Fruit fly (Drosophila melanogaster): ENCODE measurements around the gene Dnaaf4.
A peak's percentile ranks its signal among the peaks of the same experiment; 100 is the strongest.

Dnaaf4 gene

DNA sequence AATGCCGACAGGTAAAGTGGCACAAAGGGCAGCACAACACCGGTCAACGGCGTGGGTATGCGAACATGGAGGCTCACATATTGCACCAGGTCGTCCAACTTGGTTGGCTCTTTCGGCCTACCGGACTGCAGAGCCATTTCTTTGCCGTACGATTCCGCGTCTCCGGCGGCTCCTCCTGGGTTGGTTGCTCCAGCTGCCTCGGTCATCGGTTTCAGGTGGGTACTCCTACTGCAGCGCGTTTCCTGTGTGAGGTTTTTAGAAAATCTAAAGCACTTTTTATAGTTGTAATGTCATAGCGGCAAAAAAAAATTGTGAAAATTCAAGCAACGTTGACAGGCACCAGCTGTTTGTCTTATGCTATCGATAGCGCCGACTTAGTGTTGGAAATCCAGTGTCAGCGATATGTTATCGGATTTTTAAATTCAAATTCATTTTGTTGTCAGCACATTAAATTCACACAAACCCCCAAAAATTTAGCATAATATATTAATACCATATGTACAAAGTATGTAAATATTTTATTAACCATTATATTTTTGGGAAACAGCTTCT is 1.5 kb downstream of the Dnaaf4 start, which contains the start of gene CG6230:
TSS of gene CG6230 (minus strand) at position 354 of the 552 bp plus-strand sequence.
- no peak for TF ChIP-seq CG5204 (GFP tag; optimal IDR thresholded peaks at IDR 0.05)
- TF ChIP-seq Mnt (GFP tag; optimal IDR thresholded peaks at IDR 0.05): peak; percentile 9
- no peak for TF ChIP-seq ovo (GFP tag; optimal IDR thresholded peaks at IDR 0.05)
- no peak for TF ChIP-seq cic (GFP tag; optimal IDR thresholded peaks at IDR 0.05)
- TF ChIP-seq cnc (optimal IDR thresholded peaks at IDR 0.05): no peak
- peak; percentile 1 for TF ChIP-seq tj (GFP tag; optimal IDR thresholded peaks at IDR 0.05)
- no peak for TF ChIP-seq kay (GFP tag; ENCODE audit: borderline replicate concordance)
- TF ChIP-seq CG7101 (tag; optimal IDR thresholded peaks at IDR 0.05): no peak
- TF ChIP-seq bab1 (GFP tag; optimal IDR thresholded peaks at IDR 0.05): peak; percentile 22
- peak; percentile 3 for TF ChIP-seq CG14711 (tag; optimal IDR thresholded peaks at IDR 0.05)

DNA sequence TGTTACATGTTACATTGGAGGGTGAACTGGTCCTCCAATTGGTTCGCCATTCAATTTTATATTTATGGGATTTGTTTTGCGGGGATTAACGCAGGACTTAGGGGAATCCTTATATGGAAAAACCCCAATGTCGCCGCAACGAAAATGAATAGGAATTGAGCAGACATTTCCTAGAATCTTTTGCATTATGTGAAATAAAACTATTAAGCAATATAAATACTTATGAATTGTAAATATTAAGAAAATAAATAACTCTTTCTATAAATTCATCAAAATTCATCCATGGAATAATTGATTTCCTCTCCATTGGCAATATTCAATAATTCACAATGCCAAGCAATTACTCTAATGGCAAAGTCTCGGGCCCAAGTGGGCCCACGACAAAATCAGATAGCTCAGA is 7.8 kb downstream of the Dnaaf4 start, which contains the start of gene Gr32a:
TSS of gene Gr32a (plus strand) at position 301 of the 400 bp plus-strand sequence.
- no peak for TF ChIP-seq Mnt (GFP tag; optimal IDR thresholded peaks at IDR 0.05)

DNA sequence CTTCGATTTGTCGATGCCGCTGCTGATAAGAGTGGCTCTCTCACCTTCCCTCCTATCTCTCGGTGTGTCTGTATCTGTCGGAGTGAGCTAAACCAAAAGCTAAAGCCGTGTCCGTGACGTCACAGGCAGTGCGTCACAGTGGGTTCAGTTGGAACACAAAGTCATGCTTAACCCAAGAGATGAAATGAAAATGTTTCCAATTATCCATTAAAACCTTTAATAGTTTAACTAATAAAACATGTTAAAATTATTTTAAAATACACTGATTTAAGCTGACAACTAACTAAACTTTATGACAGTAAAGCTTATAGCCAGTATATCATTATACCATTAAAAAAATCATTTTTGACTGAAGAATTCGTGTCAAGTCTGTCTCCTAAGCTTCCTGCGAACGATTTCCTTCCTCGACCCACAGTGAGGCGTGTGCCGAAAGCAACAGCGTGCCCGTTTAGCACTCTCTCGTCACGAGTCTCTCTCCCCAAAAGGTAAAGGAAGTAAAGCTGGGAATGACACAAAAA is 8.4 kb downstream of the Dnaaf4 start, which contains the start of gene Idua:
TSS of gene Idua (minus strand) at position 51 of the 518 bp plus-strand sequence.
- no peak for TF ChIP-seq ovo (GFP tag; optimal IDR thresholded peaks at IDR 0.05)
- no peak for TF ChIP-seq Crg-1 (GFP tag; optimal IDR thresholded peaks at IDR 0.05)
- TF ChIP-seq pad (GFP tag; optimal IDR thresholded peaks at IDR 0.05): peak; percentile 50
- peak; percentile 65 for TF ChIP-seq bab1 (GFP tag; optimal IDR thresholded peaks at IDR 0.05)
- no peak for TF ChIP-seq tj (GFP tag; optimal IDR thresholded peaks at IDR 0.05)
- no peak for TF ChIP-seq cnc (optimal IDR thresholded peaks at IDR 0.05)
- peak; percentile 60 for TF ChIP-seq CG12768 (GFP tag; optimal IDR thresholded peaks at IDR 0.05)
- TF ChIP-seq CG11617 (GFP tag; optimal IDR thresholded peaks at IDR 0.05): peak; percentile 47
- TF ChIP-seq Hr96 (GFP tag; optimal IDR thresholded peaks at IDR 0.05): no peak
- TF ChIP-seq CG1620 (GFP tag; optimal IDR thresholded peaks at IDR 0.05): no peak
- peak; percentile 37 for TF ChIP-seq Clk (GFP tag; optimal IDR thresholded peaks at IDR 0.05)
- no peak for TF ChIP-seq toe (GFP tag; optimal IDR thresholded peaks at IDR 0.05)
- TF ChIP-seq CG5204 (GFP tag; optimal IDR thresholded peaks at IDR 0.05): no peak
- no peak for TF ChIP-seq kay (GFP tag; ENCODE audit: borderline replicate concordance)
- TF ChIP-seq Mnt (GFP tag; optimal IDR thresholded peaks at IDR 0.05): no peak
- TF ChIP-seq cic (GFP tag; optimal IDR thresholded peaks at IDR 0.05): no peak
- peak; percentile 51 for TF ChIP-seq CG14711 (tag; optimal IDR thresholded peaks at IDR 0.05)
- peak; percentile 63 for TF ChIP-seq CG7045 (GFP tag; optimal IDR thresholded peaks at IDR 0.05)
- peak; percentile 65 for TF ChIP-seq CG33017 (tag; optimal IDR thresholded peaks at IDR 0.05)
- peak; percentile 59 for TF ChIP-seq CG7101 (tag; optimal IDR thresholded peaks at IDR 0.05)

DNA sequence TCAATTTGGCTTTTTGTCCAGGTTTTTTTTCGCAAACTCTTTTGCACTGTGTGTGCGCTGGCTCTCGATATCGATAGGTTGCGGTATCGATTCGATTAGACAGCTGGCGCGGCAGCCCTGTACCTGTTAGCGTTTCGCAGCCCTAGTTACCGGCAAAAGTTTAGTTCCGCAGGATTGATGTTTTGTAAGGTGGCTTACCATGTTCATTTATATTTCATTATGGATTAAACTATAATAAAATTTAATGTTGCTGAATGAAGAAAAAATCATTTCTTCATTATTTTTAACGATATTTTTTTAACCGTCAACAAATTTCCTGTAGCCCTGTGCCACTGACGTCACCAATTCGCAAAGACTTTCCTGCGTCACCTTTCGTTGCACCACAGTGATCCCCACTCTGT is 15.0 kb downstream of the Dnaaf4 start, which contains the start of gene Reps:
TSS of gene Reps (minus strand) at position 84 of the 401 bp plus-strand sequence.
- peak; percentile 96 for TF ChIP-seq bab1 (GFP tag; optimal IDR thresholded peaks at IDR 0.05)
- peak; percentile 98 for TF ChIP-seq CG7045 (GFP tag; optimal IDR thresholded peaks at IDR 0.05)
- TF ChIP-seq CG11617 (GFP tag; optimal IDR thresholded peaks at IDR 0.05): peak; percentile 96
- TF ChIP-seq ovo (GFP tag; optimal IDR thresholded peaks at IDR 0.05): peak; percentile 94
- TF ChIP-seq CG12768 (GFP tag; optimal IDR thresholded peaks at IDR 0.05): peak; percentile 98
- TF ChIP-seq toe (GFP tag; optimal IDR thresholded peaks at IDR 0.05): peak; percentile 98
- peak; percentile 93 for TF ChIP-seq Mnt (GFP tag; optimal IDR thresholded peaks at IDR 0.05)
- peak; percentile 97 for TF ChIP-seq Hr96 (GFP tag; optimal IDR thresholded peaks at IDR 0.05)
- TF ChIP-seq cic (GFP tag; optimal IDR thresholded peaks at IDR 0.05): peak; percentile 77
- TF ChIP-seq tj (GFP tag; optimal IDR thresholded peaks at IDR 0.05): peak; percentile 87
- peak; percentile 97 for TF ChIP-seq CG7101 (tag; optimal IDR thresholded peaks at IDR 0.05)
- peak; percentile 96 for TF ChIP-seq Crg-1 (GFP tag; optimal IDR thresholded peaks at IDR 0.05)
- TF ChIP-seq pad (GFP tag; optimal IDR thresholded peaks at IDR 0.05): peak; percentile 89
- peak; percentile 96 for TF ChIP-seq Clk (GFP tag; optimal IDR thresholded peaks at IDR 0.05)
- peak; percentile 95 for TF ChIP-seq CG14711 (tag; optimal IDR thresholded peaks at IDR 0.05)
- TF ChIP-seq CG5204 (GFP tag; optimal IDR thresholded peaks at IDR 0.05): peak; percentile 98
- TF ChIP-seq kay (GFP tag; ENCODE audit: borderline replicate concordance): no peak
- TF ChIP-seq cnc (optimal IDR thresholded peaks at IDR 0.05): no peak
- peak; percentile 97 for TF ChIP-seq CG1620 (GFP tag; optimal IDR thresholded peaks at IDR 0.05)
- TF ChIP-seq CG33017 (tag; optimal IDR thresholded peaks at IDR 0.05): peak; percentile 96

DNA sequence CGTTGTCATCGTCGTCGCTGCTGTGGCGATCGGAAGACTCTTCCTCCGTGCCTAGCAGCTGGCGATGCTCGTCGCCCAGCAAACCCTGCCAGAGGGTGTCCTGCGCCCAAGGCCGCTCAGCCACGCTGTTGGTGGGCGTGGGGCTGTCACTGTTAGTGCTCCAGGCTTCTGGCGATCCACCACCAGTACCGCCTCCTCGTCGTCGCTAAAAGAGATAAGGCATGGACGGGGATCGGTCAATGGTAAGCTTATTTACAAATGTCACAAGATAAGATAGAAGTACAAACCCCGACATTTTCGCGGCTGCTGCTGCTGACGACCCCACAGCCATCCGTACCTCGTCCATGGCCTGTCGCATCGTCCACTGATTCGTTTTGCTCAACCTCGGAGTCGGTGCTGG is 16.2 kb downstream of the Dnaaf4 start:
- TF ChIP-seq Clk (GFP tag; optimal IDR thresholded peaks at IDR 0.05) (no peak), toe (GFP tag; optimal IDR thresholded peaks at IDR 0.05) (no peak), cnc (optimal IDR thresholded peaks at IDR 0.05) (no peak), kay (GFP tag; ENCODE audit: borderline replicate concordance) (no peak), CG5204 (GFP tag; optimal IDR thresholded peaks at IDR 0.05) (no peak), Hr96 (GFP tag; optimal IDR thresholded peaks at IDR 0.05) (no peak), Crg-1 (GFP tag; optimal IDR thresholded peaks at IDR 0.05) (no peak), CG11617 (GFP tag; optimal IDR thresholded peaks at IDR 0.05) (no peak), Mnt (GFP tag; optimal IDR thresholded peaks at IDR 0.05) (no peak), ovo (GFP tag; optimal IDR thresholded peaks at IDR 0.05) (no peak), CG12768 (GFP tag; optimal IDR thresholded peaks at IDR 0.05) (no peak), pad (GFP tag; optimal IDR thresholded peaks at IDR 0.05) (no peak), bab1 (GFP tag; optimal IDR thresholded peaks at IDR 0.05) (no peak), CG7101 (tag; optimal IDR thresholded peaks at IDR 0.05) (no peak)

DNA sequence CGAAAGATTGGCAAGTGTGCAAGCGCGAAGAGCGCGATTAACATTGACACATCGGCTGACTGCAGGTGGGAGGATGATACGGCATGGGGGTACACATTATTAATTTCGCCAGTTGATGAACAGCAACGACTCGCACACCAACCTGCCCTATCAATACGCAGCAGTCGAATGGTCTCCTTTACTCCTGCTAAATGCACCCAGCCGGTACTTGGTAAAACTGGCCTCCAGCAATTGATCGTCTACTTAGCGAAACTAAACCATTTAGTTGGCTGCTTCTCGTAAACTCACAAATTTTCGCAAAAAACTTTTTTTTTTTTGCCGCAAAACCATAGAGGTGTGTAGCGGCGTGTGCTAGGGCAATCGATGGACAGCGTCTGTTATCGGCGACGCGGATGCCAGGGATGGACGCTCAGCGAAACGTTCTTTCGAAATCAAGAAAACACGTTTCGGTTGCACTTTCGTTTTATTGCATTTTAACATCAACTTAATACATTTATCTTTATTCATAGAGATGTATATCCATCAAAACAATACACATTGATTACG is 20.9 kb downstream of the Dnaaf4 start, which contains the start of gene Ge-1:
TSS of gene Ge-1 (minus strand) at position 373 of the 546 bp plus-strand sequence.
- TF ChIP-seq CG1620 (GFP tag; optimal IDR thresholded peaks at IDR 0.05) (no peak), bab1 (GFP tag; optimal IDR thresholded peaks at IDR 0.05) (peak; percentile 17)
